Worm (Caenorhabditis elegans): ENCODE results near the gene F44E5.5.

The F44E5.5 gene

ce11 chrII:11751615-11752174 is 7.8 kb upstream of the F44E5.5 start (continued):
- TF ChIP-seq egl-27 (tag; optimal IDR thresholded peaks at IDR 0.05) (no peak), hlh-17 (GFP tag; optimal IDR thresholded peaks at IDR 0.05; ENCODE audit: borderline replicate concordance) (no peak), fos-1 (tag; optimal IDR thresholded peaks at IDR 0.05) (no peak), ztf-11 (tag; optimal IDR thresholded peaks at IDR 0.05) (peak in 1 of 2 experiments; percentile 1), ceh-88 (GFP tag; IDR thresholded peaks at IDR 0.05) (no peak), nhr-47 (tag; optimal IDR thresholded peaks at IDR 0.05) (peak; percentile 21), ceh-63 (GFP tag; optimal IDR thresholded peaks at IDR 0.05) (no peak), jun-1 (tag; optimal IDR thresholded peaks at IDR 0.05) (no peak), aly-2 (tag; optimal IDR thresholded peaks at IDR 0.05) (no peak), lin-14 (GFP tag; optimal IDR thresholded peaks at IDR 0.05) (peak; percentile 80), skn-1 (tag; optimal IDR thresholded peaks at IDR 0.05) (peak; percentile 31), ceh-82 (tag; optimal IDR thresholded peaks at IDR 0.05) (peak; percentile 8 to 70 (median 33)), tbx-2 (tag; optimal IDR thresholded peaks at IDR 0.05) (peak; percentile 36), mef-2 (tag; optimal IDR thresholded peaks at IDR 0.05) (no peak), nhr-12 (tag; optimal IDR thresholded peaks at IDR 0.05) (no peak), pag-3 (tag; optimal IDR thresholded peaks at IDR 0.05; ENCODE audit: borderline replicate concordance, insufficient read depth) (no peak)

ce11 chrII:11753186-11753585 is 6.3 kb upstream of the F44E5.5 start:
- TF ChIP-seq snpc-4 (tag; optimal IDR thresholded peaks at IDR 0.05): peak; percentile 77
- TF ChIP-seq elt-3 (tag; optimal IDR thresholded peaks at IDR 0.05): no peak

ce11 chrII:11756684-11757107 is 2.8 kb upstream of the F44E5.5 start:
- TF ChIP-seq ceh-82 (tag; optimal IDR thresholded peaks at IDR 0.05) (no peak), ces-1 (GFP tag; optimal IDR thresholded peaks at IDR 0.05) (no peak), hlh-17 (GFP tag; optimal IDR thresholded peaks at IDR 0.05; ENCODE audit: borderline replicate concordance) (no peak), F16B12.6 (tag; optimal IDR thresholded peaks at IDR 0.05) (no peak), nhr-85 (tag) (peak; percentile 77), Y116A8C.19 (tag; optimal IDR thresholded peaks at IDR 0.05; ENCODE audit: borderline replicate concordance) (no peak), ceh-90 (tag; optimal IDR thresholded peaks at IDR 0.05) (no peak), pqm-1 (tag; optimal IDR thresholded peaks at IDR 0.05) (no peak), ztf-4 (tag; optimal IDR thresholded peaks at IDR 0.05) (peak; percentile 81), nhr-71 (tag; optimal IDR thresholded peaks at IDR 0.05) (peak; percentile 81), grh-1 (GFP tag; IDR thresholded peaks at IDR 0.05) (no peak; the same call in 1 of the 2 replicates), zag-1 (tag; optimal IDR thresholded peaks at IDR 0.05) (no peak), sptf-1 (tag; optimal IDR thresholded peaks at IDR 0.05) (no peak), nhr-12 (tag; optimal IDR thresholded peaks at IDR 0.05) (no peak), nhr-84 (tag; optimal IDR thresholded peaks at IDR 0.05) (no peak), fkh-10 (GFP tag; optimal IDR thresholded peaks at IDR 0.05) (no peak), pag-3 (tag; optimal IDR thresholded peaks at IDR 0.05; ENCODE audit: borderline replicate concordance, insufficient read depth) (no peak), xbp-1 (tag; optimal IDR thresholded peaks at IDR 0.05) (peak; percentile 14), efl-1 (optimal IDR thresholded peaks at IDR 0.05) (no peak), efl-1 (GFP tag; optimal IDR thresholded peaks at IDR 0.05 in 1 of 2) (peak in 1 of 2 experiments; percentile 20), elt-3 (tag; optimal IDR thresholded peaks at IDR 0.05) (peak in 1 of 6 experiments; percentile 73), hlh-4 (tag; optimal IDR thresholded peaks at IDR 0.05) (no peak), nhr-77 (tag; optimal IDR thresholded peaks at IDR 0.05) (no peak), vab-15 (tag; optimal IDR thresholded peaks at IDR 0.05) (no peak), C16A3.4 (tag; optimal IDR thresholded peaks at IDR 0.05) (no peak), C04F5.9 (tag; optimal IDR thresholded peaks at IDR 0.05) (no peak), unc-98 (GFP tag; IDR thresholded peaks at IDR 0.05) (no peak), dpl-1 (GFP tag; optimal IDR thresholded peaks at IDR 0.05) (peak in 2 of 3 experiments; percentile 39 to 58), fkh-4 (tag; optimal IDR thresholded peaks at IDR 0.05; ENCODE audit: borderline replicate concordance) (no peak), irx-1 (tag; optimal IDR thresholded peaks at IDR 0.05) (no peak), nhr-237 (tag; optimal IDR thresholded peaks at IDR 0.05) (no peak), egl-13 (tag; optimal IDR thresholded peaks at IDR 0.05) (peak; percentile 47), C34B4.2 (tag; optimal IDR thresholded peaks at IDR 0.05) (no peak), fos-1 (tag; optimal IDR thresholded peaks at IDR 0.05) (no peak), sup-37 (GFP tag; optimal IDR thresholded peaks at IDR 0.05) (no peak), ama-1 (optimal IDR thresholded peaks at IDR 0.05) (peak; percentile 98), mef-2 (tag; optimal IDR thresholded peaks at IDR 0.05) (peak; percentile 46), unc-30 (tag; optimal IDR thresholded peaks at IDR 0.05) (no peak)

All from whole organism, L1 larva.